Worm (Caenorhabditis elegans): ENCODE measurements around the gene ttr-54.

ttr-54 gene

ce11 chrIV:10155475-10155874 lies at the start of gene ttr-54:
ttr-54 (plus strand) TSS chrIV:10155775.
- TF ChIP-seq him-1 (tag; optimal IDR thresholded peaks at IDR 0.05): no peak
- TF ChIP-seq W03F9.2 (tag; optimal IDR thresholded peaks at IDR 0.05): no peak
- no peak for TF ChIP-seq dao-5 (tag; optimal IDR thresholded peaks at IDR 0.05)

ce11 chrIV:10110417-10110816 lies 45.2 kb upstream of the ttr-54 start, which contains the start of gene egl-38:
egl-38 (minus strand) TSS chrIV:10110517.
- no peak for TF ChIP-seq him-1 (tag; optimal IDR thresholded peaks at IDR 0.05)
- no peak for TF ChIP-seq dao-5 (tag; optimal IDR thresholded peaks at IDR 0.05)
- no peak for TF ChIP-seq W03F9.2 (tag; optimal IDR thresholded peaks at IDR 0.05)

ce11 chrIV:10110870-10111269 lies 44.7 kb upstream of the ttr-54 start:
- TF ChIP-seq dao-5 (tag; optimal IDR thresholded peaks at IDR 0.05) (no peak), him-1 (tag; optimal IDR thresholded peaks at IDR 0.05) (no peak), W03F9.2 (tag; optimal IDR thresholded peaks at IDR 0.05) (no peak)

ce11 chrIV:10111441-10111840 lies 44.1 kb upstream of the ttr-54 start, which contains the start of gene spch-1:
spch-1 (minus strand) TSS chrIV:10111541.
- TF ChIP-seq dao-5 (tag; optimal IDR thresholded peaks at IDR 0.05) (no peak), him-1 (tag; optimal IDR thresholded peaks at IDR 0.05) (no peak), W03F9.2 (tag; optimal IDR thresholded peaks at IDR 0.05) (no peak)

- TF ChIP-seq him-1 (tag; optimal IDR thresholded peaks at IDR 0.05): no peak
- no peak for TF ChIP-seq W03F9.2 (tag; optimal IDR thresholded peaks at IDR 0.05)
- TF ChIP-seq dao-5 (tag; optimal IDR thresholded peaks at IDR 0.05): no peak
These were observed 43.0 kb upstream of the ttr-54 start, which contains the start of gene nsph-3.2 for ce11 chrIV:10112570-10112969. nsph-3.2 (plus strand) TSS chrIV:10112870.

- no peak for TF ChIP-seq him-1 (tag; optimal IDR thresholded peaks at IDR 0.05)
- TF ChIP-seq W03F9.2 (tag; optimal IDR thresholded peaks at IDR 0.05): no peak
- TF ChIP-seq dao-5 (tag; optimal IDR thresholded peaks at IDR 0.05): no peak
These were observed 40.4 kb upstream of the ttr-54 start, which contains the start of gene C04G2.10 for ce11 chrIV:10115142-10115541. C04G2.10 (plus strand) TSS chrIV:10115442.

- TF ChIP-seq him-1 (tag; optimal IDR thresholded peaks at IDR 0.05): no peak
- TF ChIP-seq W03F9.2 (tag; optimal IDR thresholded peaks at IDR 0.05): no peak
- no peak for TF ChIP-seq dao-5 (tag; optimal IDR thresholded peaks at IDR 0.05)
These were observed 38.8 kb upstream of the ttr-54 start for ce11 chrIV:10116765-10117164.

- TF ChIP-seq dao-5 (tag; optimal IDR thresholded peaks at IDR 0.05) (no peak), him-1 (tag; optimal IDR thresholded peaks at IDR 0.05) (no peak), W03F9.2 (tag; optimal IDR thresholded peaks at IDR 0.05) (no peak)
These were observed 33.4 kb upstream of the ttr-54 start, which contains the start of gene irld-21 for ce11 chrIV:10122205-10122604. irld-21 (minus strand) TSS chrIV:10122305.

ce11 chrIV:10126544-10126943 lies 29.0 kb upstream of the ttr-54 start, which contains the start of gene ctf-18:
ctf-18 (minus strand) TSS chrIV:10126644.
- TF ChIP-seq dao-5 (tag; optimal IDR thresholded peaks at IDR 0.05): no peak
- no peak for TF ChIP-seq W03F9.2 (tag; optimal IDR thresholded peaks at IDR 0.05)
- TF ChIP-seq him-1 (tag; optimal IDR thresholded peaks at IDR 0.05): no peak

ce11 chrIV:10128446-10128845 lies 27.1 kb upstream of the ttr-54 start:
- TF ChIP-seq W03F9.2 (tag; optimal IDR thresholded peaks at IDR 0.05) (no peak), him-1 (tag; optimal IDR thresholded peaks at IDR 0.05) (no peak), dao-5 (tag; optimal IDR thresholded peaks at IDR 0.05) (no peak)

- TF ChIP-seq him-1 (tag; optimal IDR thresholded peaks at IDR 0.05): no peak
- TF ChIP-seq W03F9.2 (tag; optimal IDR thresholded peaks at IDR 0.05): peak; percentile 81
These were observed 26.6 kb upstream of the ttr-54 start, which contains the start of the genes gtbp-1 and K08F4.3 for ce11 chrIV:10128906-10129386. gtbp-1 (minus strand) TSS chrIV:10128956. K08F4.3 (plus strand) TSS chrIV:10129257.

- TF ChIP-seq dao-5 (tag; optimal IDR thresholded peaks at IDR 0.05) (no peak), him-1 (tag; optimal IDR thresholded peaks at IDR 0.05) (no peak), W03F9.2 (tag; optimal IDR thresholded peaks at IDR 0.05) (no peak)
These were observed 25.6 kb upstream of the ttr-54 start, which contains the start of gene glt-3 for ce11 chrIV:10129957-10130356. glt-3 (plus strand) TSS chrIV:10130257.

ce11 chrIV:10135817-10136216 lies 19.8 kb upstream of the ttr-54 start, which contains the start of gene K08F4.5:
K08F4.5 (minus strand) TSS chrIV:10135917.
- TF ChIP-seq him-1 (tag; optimal IDR thresholded peaks at IDR 0.05) (no peak), dao-5 (tag; optimal IDR thresholded peaks at IDR 0.05) (no peak), W03F9.2 (tag; optimal IDR thresholded peaks at IDR 0.05) (no peak)

ce11 chrIV:10137804-10138203 lies 17.8 kb upstream of the ttr-54 start, which contains the start of gene K08F4.12:
K08F4.12 (plus strand) TSS chrIV:10138104.
- TF ChIP-seq him-1 (tag; optimal IDR thresholded peaks at IDR 0.05) (no peak), W03F9.2 (tag; optimal IDR thresholded peaks at IDR 0.05) (no peak), dao-5 (tag; optimal IDR thresholded peaks at IDR 0.05) (no peak)

ce11 chrIV:10140143-10140542 lies 15.4 kb upstream of the ttr-54 start, which contains the start of gene gst-3:
gst-3 (minus strand) TSS chrIV:10140243.
- TF ChIP-seq him-1 (tag; optimal IDR thresholded peaks at IDR 0.05) (no peak), dao-5 (tag; optimal IDR thresholded peaks at IDR 0.05) (no peak), W03F9.2 (tag; optimal IDR thresholded peaks at IDR 0.05) (no peak)

Data from whole organism, L4/young adult.